Fruit fly (Drosophila melanogaster) whole organism, adult: ENCODE data around the gene CG15153.
A peak's percentile ranks its signal among the peaks of the same experiment; 100 is the strongest.

Experiments
- CG12768 ChIP-seq: fragments of 200-800 bp; sonication (Bioruptor generic); optimal IDR thresholded peaks from 2 replicates; lab custom pipeline; 2017; ENCODE audit warnings: missing biosample characterization, missing genetic modification characterization, mild to moderate bottlenecking, moderate library complexity, missing genetic modification reagents
- CG14711 ChIP-seq: fragments of 200-800 bp; sonication (Bioruptor generic); optimal IDR thresholded peaks from 2 replicates; lab custom pipeline; 2018; ENCODE audit warnings: missing biosample characterization, mild to moderate bottlenecking, missing genetic modification characterization, moderate library complexity
- cic ChIP-seq: fragments of 200-800 bp; sonication (Bioruptor generic); optimal IDR thresholded peaks from 2 replicates; lab custom pipeline; 2017; ENCODE audit warnings: missing biosample characterization, mild to moderate bottlenecking, missing genetic modification characterization, moderate library complexity
- kay ChIP-seq: fragments of 200-800 bp; sonication (Bioruptor generic); peaks from one replicate; lab custom pipeline; 2016; ENCODE audit warnings: missing biosample characterization, missing genetic modification characterization, borderline replicate concordance
- pad ChIP-seq: fragments of 200-800 bp; sonication (Bioruptor generic); optimal IDR thresholded peaks from 3 replicates; lab custom pipeline; 2017; ENCODE audit warnings: missing biosample characterization, missing genetic modification characterization, mild to moderate bottlenecking, moderate library complexity, missing genetic modification reagents

dm6 chr2L:18137591-18138247 lies 45.7 kb upstream of the CG15153 start, which contains the start of gene kel:
- TF ChIP-seq CG12768 (GFP tag; lab: Kevin White, UChicago) (peak; percentile 28), cic (GFP tag; lab: Kevin White, UChicago) (peak; percentile 4), kay (GFP tag; lab: Kevin White, UChicago) (no peak), CG14711 (tag; lab: Kevin White, UChicago) (peak; percentile 22), pad (GFP tag; lab: Kevin White, UChicago) (no peak)
